Worm (Caenorhabditis elegans) whole organism, dauer: Measurements from ENCODE around the gene F36D3.8.
"Not testable (repeated sequence)": the region's sequence is repeated elsewhere in the genome, so short reads cannot be mapped to it uniquely, and the experiment has no call there.

ENCODE experiments used
- unc-62 ChIP-seq: sonication (generic microtip); optimal IDR thresholded peaks from 2 replicates; lab custom pipeline; 2017; ENCODE audit warnings: missing biosample characterization, missing genetic modification reagents, missing genetic modification characterization

The F36D3.8 gene

ce11 chrV:16526858-16527257, at the start of gene F36D3.8:
F36D3.8 (plus strand) TSS chrV:16527158.
- no peak for TF ChIP-seq unc-62 (GFP tag; lab: Kevin White, UChicago)

- no peak for TF ChIP-seq unc-62 (GFP tag; lab: Kevin White, UChicago)
These were observed 47.7 kb upstream of the F36D3.8 start, which contains the start of gene T08G3.11 for ce11 chrV:16479275-16479674. T08G3.11 (minus strand) TSS chrV:16479375.

- TF ChIP-seq unc-62 (GFP tag; lab: Kevin White, UChicago), result no peak
These were observed 45.9 kb upstream of the F36D3.8 start, which contains the start of the genes F57E7.4 and spig-6 for ce11 chrV:16480919-16481630. F57E7.4 (minus strand) TSS chrV:16481019. spig-6 (plus strand) TSS chrV:16481580.

ce11 chrV:16483044-16483443, 43.9 kb upstream of the F36D3.8 start, which contains the start of gene F57E7.2:
F57E7.2 (minus strand) TSS chrV:16483144.
- TF ChIP-seq unc-62 (GFP tag; lab: Kevin White, UChicago), result no peak

ce11 chrV:16483681-16484080, 43.3 kb upstream of the F36D3.8 start, which contains the start of gene srh-139:
srh-139 (plus strand) TSS chrV:16483981.
- TF ChIP-seq unc-62 (GFP tag; lab: Kevin White, UChicago), result no peak

- TF ChIP-seq unc-62 (GFP tag; lab: Kevin White, UChicago), result no peak
These were observed 39.5 kb upstream of the F36D3.8 start, which contains the start of gene Y32B12A.5 for ce11 chrV:16487474-16487873. Y32B12A.5 (minus strand) TSS chrV:16487574.

- TF ChIP-seq unc-62 (GFP tag; lab: Kevin White, UChicago), result no peak
These were observed 38.8 kb upstream of the F36D3.8 start, which contains the start of gene sqst-4 for ce11 chrV:16488172-16488571. sqst-4 (plus strand) TSS chrV:16488472.

- no peak for TF ChIP-seq unc-62 (GFP tag; lab: Kevin White, UChicago)
These were observed 32.6 kb upstream of the F36D3.8 start, which contains the start of gene comt-2 for ce11 chrV:16494359-16494758. comt-2 (minus strand) TSS chrV:16494489.

- no peak for TF ChIP-seq unc-62 (GFP tag; lab: Kevin White, UChicago)
These were observed 29.5 kb upstream of the F36D3.8 start, which contains the start of gene srh-136 for ce11 chrV:16497504-16497903. srh-136 (minus strand) TSS chrV:16497596.

ce11 chrV:16499006-16499405, 28.0 kb upstream of the F36D3.8 start, which contains the start of gene F36D3.1:
F36D3.1 (plus strand) TSS chrV:16499352.
- no peak for TF ChIP-seq unc-62 (GFP tag; lab: Kevin White, UChicago)

- TF ChIP-seq unc-62 (GFP tag; lab: Kevin White, UChicago), result no peak
These were observed 23.8 kb upstream of the F36D3.8 start, which contains the start of gene F36D3.14 for ce11 chrV:16503164-16503563. F36D3.14 (minus strand) TSS chrV:16503264.

ce11 chrV:16505828-16506227, 21.1 kb upstream of the F36D3.8 start, which contains the start of gene nhr-54:
nhr-54 (minus strand) TSS chrV:16505928.
- no peak for TF ChIP-seq unc-62 (GFP tag; lab: Kevin White, UChicago)

- TF ChIP-seq unc-62 (GFP tag; lab: Kevin White, UChicago), result no peak
These were observed 20.3 kb upstream of the F36D3.8 start for ce11 chrV:16506650-16507049.

- no peak for TF ChIP-seq unc-62 (GFP tag; lab: Kevin White, UChicago)
These were observed 18.3 kb upstream of the F36D3.8 start, which contains the start of gene srr-3 for ce11 chrV:16508667-16509066. srr-3 (minus strand) TSS chrV:16508767.

ce11 chrV:16515140-16515539, 11.8 kb upstream of the F36D3.8 start, which contains the start of gene F36D3.5:
F36D3.5 (minus strand) TSS chrV:16515240.
- TF ChIP-seq unc-62 (GFP tag; lab: Kevin White, UChicago), result not testable (repeated sequence)

ce11 chrV:16517619-16518018, 9.3 kb upstream of the F36D3.8 start, which contains the start of gene F36D3.4:
F36D3.4 (minus strand) TSS chrV:16517719.
- TF ChIP-seq unc-62 (GFP tag; lab: Kevin White, UChicago), result no peak
